Worm (Caenorhabditis elegans) whole organism, young adult: Measurements from ENCODE around the gene T22E5.1.

Source experiments
- F33H1.4 ChIP-seq: fragments of 200-800 bp; sonication (Bioruptor generic); IDR thresholded peaks from 2 replicates; pipeline ENCODE4 v1.3.6; 2022; ENCODE audit warnings: missing genetic modification reagents, missing genetic modification characterization, missing compliant biosample characterization
- F49E8.2 ChIP-seq: sonication (generic microtip); optimal IDR thresholded peaks from 3 replicates; lab custom pipeline; 2017; ENCODE audit warnings: missing genetic modification characterization, mild to moderate bottlenecking, missing compliant biosample characterization, antibody characterized with exemption, moderate library complexity; ENCODE audit not compliant: insufficient read depth
- ama-1 ChIP-seq, 3 experiments: fragments of 150-350 bp in 1 of 3; sonication (generic microtip) in 2 of 3; optimal IDR thresholded peaks; 2 replicates each; lab custom pipeline; 2014 to 2018; ENCODE audit warnings: missing biosample characterization in 2 of 3, missing genetic modification characterization in 2 of 3, missing genetic modification reagents in 2 of 3
- attf-6 ChIP-seq: fragments of 200-800 bp; sonication (Bioruptor generic); IDR thresholded peaks from 2 replicates; pipeline ENCODE4 v1.3.6; 2022; ENCODE audit warnings: missing genetic modification reagents, missing genetic modification characterization, missing compliant biosample characterization
- dpl-1 ChIP-seq: fragments of 150-350 bp; optimal IDR thresholded peaks from 2 replicates; lab custom pipeline; 2014; ENCODE audit warnings: missing biosample characterization, missing genetic modification reagents, missing genetic modification characterization
- let-607 ChIP-seq, 2 experiments: fragments of 200-800 bp in 1 of 2; sonication (Bioruptor generic) in 1 of 2; sonication (generic microtip) in 1 of 2; optimal IDR thresholded peaks; 2 replicates each; lab custom pipeline; 2016 to 2018; ENCODE audit warnings: mild to moderate bottlenecking in 2 of 2, missing compliant biosample characterization in 2 of 2, missing genetic modification characterization in 2 of 2, moderate library complexity in 2 of 2, missing genotype in 1 of 2
- lin-26 ChIP-seq: fragments of 200-800 bp; sonication (Bioruptor generic); IDR thresholded peaks from 2 replicates; pipeline ENCODE4 v1.3.6; 2022; ENCODE audit warnings: missing genetic modification reagents, missing genetic modification characterization, missing compliant biosample characterization
- madf-8 ChIP-seq: fragments of 200-800 bp; sonication (Bioruptor generic); conservative IDR thresholded peaks from 2 replicates; pipeline ENCODE4 v1.3.6; 2022; ENCODE audit warnings: missing genetic modification reagents, missing genetic modification characterization, missing compliant biosample characterization
- nfya-1 ChIP-seq: sonication (generic microtip); optimal IDR thresholded peaks from 2 replicates; lab custom pipeline; 2017; ENCODE audit warnings: antibody characterized with exemption, missing compliant biosample characterization, missing genetic modification characterization, borderline replicate concordance; ENCODE audit not compliant: insufficient read depth
- nhr-27 ChIP-seq: fragments of 200-800 bp; sonication (Bioruptor generic); optimal IDR thresholded peaks from 2 replicates; lab custom pipeline; 2018; ENCODE audit warnings: mild to moderate bottlenecking, missing genetic modification characterization, moderate library complexity, missing compliant biosample characterization
- nhr-90 ChIP-seq: sonication (generic microtip); optimal IDR thresholded peaks from 2 replicates; lab custom pipeline; 2016; ENCODE audit warnings: missing genotype, mild to moderate bottlenecking, missing genetic modification characterization, missing compliant biosample characterization
- snpc-1.1 ChIP-seq: sonication (generic microtip); optimal IDR thresholded peaks from 2 replicates; lab custom pipeline; 2017; ENCODE audit warnings: missing genetic modification characterization, mild to moderate bottlenecking, missing compliant biosample characterization, antibody characterized with exemption, moderate library complexity, missing genotype, missing genetic modification reagents; ENCODE audit not compliant: insufficient read depth
- snpc-3.4 ChIP-seq: sonication (generic microtip); optimal IDR thresholded peaks from 2 replicates; lab custom pipeline; 2017; ENCODE audit warnings: missing genetic modification characterization, mild to moderate bottlenecking, missing compliant biosample characterization, antibody characterized with exemption, moderate library complexity, missing genotype, missing genetic modification reagents
- sptf-2 ChIP-seq: fragments of 200-800 bp; sonication (Bioruptor generic); optimal IDR thresholded peaks from 2 replicates; lab custom pipeline; 2018; ENCODE audit warnings: mild to moderate bottlenecking, missing genetic modification characterization, missing compliant biosample characterization

DNA sequence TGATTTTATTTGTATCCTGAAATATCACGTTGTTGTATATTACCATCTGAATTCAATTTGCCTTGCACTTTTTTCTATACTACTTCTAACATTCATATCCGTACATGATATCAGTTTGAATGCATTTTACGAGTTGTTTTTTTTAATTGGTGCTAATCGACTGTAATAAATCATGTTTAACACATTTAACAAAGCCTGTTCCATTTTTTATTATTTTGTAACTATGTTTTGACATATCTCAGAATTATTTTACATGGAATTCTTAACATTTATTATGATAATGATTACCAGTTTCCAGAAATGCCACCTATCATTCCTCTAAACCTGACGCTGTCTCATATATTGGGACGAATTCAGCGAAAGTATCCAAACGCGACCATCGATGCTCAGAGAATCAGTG is 47.0 kb upstream of the T22E5.1 start, which contains the start of gene C03B1.3:
- TF ChIP-seq dpl-1 (no peak), nfya-1 (tag; lab: Kevin White, UChicago) (no peak), sptf-2 (GFP tag; lab: Kevin White, UChicago) (no peak), nhr-27 (tag; lab: Kevin White, UChicago) (no peak), F33H1.4 (GFP tag; lab: Robert Waterston, UW) (no peak), nhr-90 (no peak), madf-8 (no peak), let-607 (tag; optimal IDR thresholded peaks at IDR 0.05; lab: Kevin White, UChicago) (no peak), snpc-3.4 (tag; lab: Kevin White, UChicago) (no peak), attf-6 (GFP tag; lab: Robert Waterston, UW) (no peak), snpc-1.1 (tag; lab: Kevin White, UChicago) (no peak), lin-26 (GFP tag; lab: Robert Waterston, UW) (no peak), ama-1 (optimal IDR thresholded peaks at IDR 0.05; lab: Kevin White, UChicago) (no peak), ama-1 (GFP tag; optimal IDR thresholded peaks at IDR 0.05; lab: Kevin White, UChicago) (no peak), F49E8.2 (tag; lab: Kevin White, UChicago) (no peak)
